Worm (Caenorhabditis elegans) whole organism, late embryonic: ENCODE measurements around the gene F09G8.10.

Source experiments
- C08G9.2 ChIP-seq: sonication (generic microtip); optimal IDR thresholded peaks from 2 replicates; lab custom pipeline; 2016; ENCODE audit warnings: mild to moderate bottlenecking, missing genetic modification characterization, moderate library complexity, missing compliant biosample characterization
- K09A11.1 ChIP-seq: sonication (generic microtip); optimal IDR thresholded peaks from 2 replicates; lab custom pipeline; 2017; ENCODE audit warnings: antibody characterized with exemption, mild to moderate bottlenecking, missing genetic modification characterization, missing compliant biosample characterization; ENCODE audit not compliant: insufficient read depth
- elt-2 ChIP-seq: sonication (generic microtip); optimal IDR thresholded peaks from 2 replicates; lab custom pipeline; 2016; ENCODE audit warnings: missing genetic modification reagents, missing genetic modification characterization, missing compliant biosample characterization
- fax-1 ChIP-seq: sonication (generic microtip); optimal IDR thresholded peaks from 2 replicates; lab custom pipeline; 2016; ENCODE audit warnings: missing genotype, missing genetic modification characterization, missing compliant biosample characterization
- fkh-10 ChIP-seq: fragments of 150-350 bp; optimal IDR thresholded peaks from 2 replicates; lab custom pipeline; 2014; ENCODE audit warnings: missing biosample characterization, missing genetic modification reagents, missing genetic modification characterization
- fkh-6 ChIP-seq: sonication (generic microtip); optimal IDR thresholded peaks from 2 replicates; lab custom pipeline; 2016; ENCODE audit warnings: missing genetic modification characterization, missing compliant biosample characterization
- gmeb-2 ChIP-seq: sonication (generic microtip); optimal IDR thresholded peaks from 2 replicates; lab custom pipeline; 2016; ENCODE audit warnings: missing genetic modification characterization, inconsistent platforms, missing compliant biosample characterization
- lim-6 ChIP-seq: sonication (generic microtip); optimal IDR thresholded peaks from 2 replicates; lab custom pipeline; 2016; ENCODE audit warnings: missing genetic modification characterization, missing compliant biosample characterization
- madf-2 ChIP-seq: sonication (generic microtip); optimal IDR thresholded peaks from 2 replicates; lab custom pipeline; 2017; ENCODE audit warnings: missing genetic modification characterization, missing compliant biosample characterization
- pqm-1 ChIP-seq: sonication (generic microtip); optimal IDR thresholded peaks from 2 replicates; lab custom pipeline; 2016; ENCODE audit warnings: missing genetic modification characterization, missing compliant biosample characterization
- sox-4 ChIP-seq: sonication (generic microtip); optimal IDR thresholded peaks from 2 replicates; lab custom pipeline; 2017; ENCODE audit warnings: mild to moderate bottlenecking, missing genetic modification characterization, inconsistent platforms, missing compliant biosample characterization
- unc-3 ChIP-seq, 2 experiments: fragments of 200-800 bp in 1 of 2; sonication (Bioruptor generic) in 1 of 2; sonication (generic microtip) in 1 of 2; conservative IDR thresholded peaks in 1 of 2; optimal IDR thresholded peaks in 1 of 2; 2 replicates each; pipeline versions ENCODE4 v1.3.6 to Lab custom; 2016 to 2022; ENCODE audit warnings: missing compliant biosample characterization in 2 of 2, missing genetic modification characterization in 2 of 2, missing genetic modification reagents in 1 of 2
- zip-5 ChIP-seq: sonication (generic microtip); optimal IDR thresholded peaks from 2 replicates; lab custom pipeline; 2016; ENCODE audit warnings: missing genetic modification characterization, missing compliant biosample characterization

ce11 chrIII:8235358-8235757 lies 36.6 kb downstream of the F09G8.10 start, which contains the start of gene C02F5.14:
- TF ChIP-seq fax-1 (tag; lab: Kevin White, UChicago), result no peak
- TF ChIP-seq madf-2 (tag; lab: Kevin White, UChicago), result no peak
- no peak for TF ChIP-seq C08G9.2 (tag; lab: Kevin White, UChicago)
- no peak for TF ChIP-seq sox-4 (tag; lab: Kevin White, UChicago)
- no peak for TF ChIP-seq gmeb-2 (tag; lab: Kevin White, UChicago)
- no peak for TF ChIP-seq fkh-10 (GFP tag; lab: Kevin White, UChicago)
- TF ChIP-seq fkh-6 (tag; lab: Kevin White, UChicago), result no peak
- no peak for TF ChIP-seq elt-2 (tag; lab: Kevin White, UChicago)
- TF ChIP-seq lim-6, result no peak
- no peak for TF ChIP-seq K09A11.1 (tag; lab: Kevin White, UChicago)
- TF ChIP-seq pqm-1 (tag; lab: Kevin White, UChicago), result no peak
- TF ChIP-seq unc-3 (GFP tag; conservative IDR thresholded peaks at IDR 0.05; lab: Robert Waterston, UW), result no peak
- no peak for TF ChIP-seq unc-3 (tag; optimal IDR thresholded peaks at IDR 0.05; lab: Kevin White, UChicago)
- no peak for TF ChIP-seq zip-5 (tag; lab: Kevin White, UChicago)
